Worm (Caenorhabditis elegans) whole organism, L4 larva: ENCODE measurements around the gene Y79H2A.2.

ENCODE experiments used
- F44E2.7 ChIP-seq: fragments of 200-800 bp; sonication (Bioruptor generic); IDR thresholded peaks from 2 replicates; pipeline ENCODE4 v2.1.2; 2022; ENCODE audit warnings: missing genetic modification characterization, missing compliant biosample characterization
- Y48G9A.11 ChIP-seq: fragments of 200-800 bp; sonication (Bioruptor generic); IDR thresholded peaks from 2 replicates; pipeline ENCODE4 v1.3.6; 2022; ENCODE audit warnings: missing genetic modification reagents, missing genetic modification characterization, missing compliant biosample characterization
- Y75B8A.6 ChIP-seq: fragments of 200-800 bp; sonication (Bioruptor generic); IDR thresholded peaks from 2 replicates; pipeline ENCODE4 v1.3.6; 2022; ENCODE audit warnings: missing genetic modification reagents, missing genetic modification characterization, missing compliant biosample characterization
- ZK337.2 ChIP-seq: fragments of 200-800 bp; sonication (Bioruptor generic); IDR thresholded peaks from 2 replicates; pipeline ENCODE4 v1.3.6; 2022; ENCODE audit warnings: missing genetic modification reagents, missing genetic modification characterization, missing compliant biosample characterization
- aha-1 ChIP-seq: fragments of 150-350 bp; peaks from one replicate; lab custom pipeline; 2014; ENCODE audit warnings: missing biosample characterization, missing genetic modification characterization
- aly-2 ChIP-seq: sonication (generic microtip); optimal IDR thresholded peaks from 2 replicates; lab custom pipeline; 2018; ENCODE audit warnings: missing biosample characterization, missing genetic modification characterization
- ceh-32 ChIP-seq: sonication (generic microtip); optimal IDR thresholded peaks from 2 replicates; lab custom pipeline; 2016; ENCODE audit warnings: mild to moderate bottlenecking, missing genetic modification characterization, missing compliant biosample characterization; ENCODE audit not compliant: poor library complexity
- ctbp-1 ChIP-seq: fragments of 200-800 bp; sonication (Bioruptor generic); IDR thresholded peaks from 2 replicates; pipeline ENCODE4 v1.3.6; 2022; ENCODE audit warnings: missing genetic modification reagents, missing genetic modification characterization, missing compliant biosample characterization
- daf-16 ChIP-seq, 3 experiments: sonication (generic microtip); optimal IDR thresholded peaks; 2 replicates each; lab custom pipeline; 2016 to 2017; ENCODE audit warnings: missing genetic modification characterization in 3 of 3, missing genetic modification reagents in 3 of 3, mild to moderate bottlenecking in 2 of 3, missing compliant biosample characterization in 2 of 3, missing biosample characterization in 1 of 3, moderate library complexity in 1 of 3
- daf-8 ChIP-seq: fragments of 200-800 bp; sonication (Bioruptor generic); IDR thresholded peaks from 2 replicates; pipeline ENCODE4 v1.3.6; 2022; ENCODE audit warnings: missing genetic modification characterization, missing compliant biosample characterization
- dmd-6 ChIP-seq: fragments of 200-800 bp; sonication (Bioruptor generic); IDR thresholded peaks from 2 replicates; pipeline ENCODE4 v1.3.6; 2022; ENCODE audit warnings: missing genetic modification reagents, missing genetic modification characterization, missing compliant biosample characterization
- dpl-1 ChIP-seq: fragments of 150-350 bp; optimal IDR thresholded peaks from 2 replicates; lab custom pipeline; 2014; ENCODE audit warnings: missing biosample characterization, missing genetic modification reagents, missing genetic modification characterization
- duxl-1 ChIP-seq: sonication (generic microtip); optimal IDR thresholded peaks from 2 replicates; lab custom pipeline; 2016; ENCODE audit warnings: mild to moderate bottlenecking, missing genetic modification characterization, moderate library complexity, missing compliant biosample characterization; ENCODE audit not compliant: poor library complexity
- fos-1 ChIP-seq: fragments of 150-350 bp; optimal IDR thresholded peaks from 2 replicates; lab custom pipeline; 2014; ENCODE audit warnings: missing biosample characterization, missing genetic modification characterization
- lin-38 ChIP-seq: fragments of 200-800 bp; sonication (Bioruptor generic); IDR thresholded peaks from 2 replicates; pipeline ENCODE4 v1.3.6; 2022; ENCODE audit warnings: missing genetic modification reagents, missing genetic modification characterization, missing compliant biosample characterization
- lir-3 ChIP-seq: sonication (generic microtip); optimal IDR thresholded peaks from 2 replicates; lab custom pipeline; 2016; ENCODE audit warnings: mild to moderate bottlenecking, missing genetic modification characterization, missing compliant biosample characterization
- madf-5 ChIP-seq, 2 experiments: fragments of 200-800 bp; sonication (Bioruptor generic); IDR thresholded peaks; 2 replicates each; pipeline ENCODE4 v1.3.6; 2022; ENCODE audit warnings: missing compliant biosample characterization in 2 of 2, missing genetic modification characterization in 2 of 2
- madf-9 ChIP-seq: fragments of 200-800 bp; sonication (Bioruptor generic); conservative IDR thresholded peaks from 2 replicates; pipeline ENCODE4 v1.3.6; 2022; ENCODE audit warnings: missing genetic modification reagents, missing genetic modification characterization, missing compliant biosample characterization
- mep-1 ChIP-seq: fragments of 150-350 bp; sonication (generic microtip); optimal IDR thresholded peaks from 3 replicates; lab custom pipeline; 2014; ENCODE audit warnings: missing biosample characterization, missing genetic modification characterization
- mxl-3 ChIP-seq: fragments of 200-800 bp; sonication (Bioruptor generic); optimal IDR thresholded peaks from 2 replicates; lab custom pipeline; 2018; ENCODE audit warnings: mild to moderate bottlenecking, missing genetic modification characterization, missing compliant biosample characterization
- nhr-10 ChIP-seq: fragments of 150-350 bp; optimal IDR thresholded peaks from 2 replicates; lab custom pipeline; 2014; ENCODE audit warnings: missing biosample characterization, missing genetic modification characterization
- nhr-102 ChIP-seq: sonication (generic microtip); optimal IDR thresholded peaks from 2 replicates; lab custom pipeline; 2016; ENCODE audit warnings: mild to moderate bottlenecking, missing genetic modification characterization, moderate library complexity, missing compliant biosample characterization
- nhr-111 ChIP-seq: fragments of 200-800 bp; sonication (Bioruptor generic); optimal IDR thresholded peaks from 2 replicates; lab custom pipeline; 2018; ENCODE audit warnings: mild to moderate bottlenecking, missing genetic modification characterization, missing compliant biosample characterization
- nhr-237 ChIP-seq: sonication (generic microtip); optimal IDR thresholded peaks from 2 replicates; lab custom pipeline; 2017; ENCODE audit warnings: missing biosample characterization, missing genetic modification characterization
- nhr-28 ChIP-seq: fragments of 150-350 bp; optimal IDR thresholded peaks from 2 replicates; lab custom pipeline; 2014; ENCODE audit warnings: missing biosample characterization, missing genetic modification characterization
- nhr-42 ChIP-seq: fragments of 200-800 bp; sonication (Bioruptor generic); IDR thresholded peaks from 2 replicates; pipeline ENCODE4 v1.3.6; 2022; ENCODE audit warnings: missing genetic modification characterization, missing compliant biosample characterization
- nhr-48 ChIP-seq: sonication (generic microtip); optimal IDR thresholded peaks from 2 replicates; lab custom pipeline; 2016; ENCODE audit warnings: mild to moderate bottlenecking, missing genetic modification characterization, missing compliant biosample characterization
- pha-4 ChIP-seq, 2 experiments: fragments of 150-350 bp in 1 of 2; fragments of 200-800 bp in 1 of 2; sonication (Bioruptor generic) in 1 of 2; IDR thresholded peaks in 1 of 2; optimal IDR thresholded peaks in 1 of 2; 2 replicates each; pipeline versions ENCODE4 v1.3.6 to Lab custom; 2014 to 2022; ENCODE audit warnings: missing genetic modification characterization in 2 of 2, missing genetic modification reagents in 2 of 2, missing biosample characterization in 1 of 2, missing compliant biosample characterization in 1 of 2
- php-3 ChIP-seq: fragments of 200-800 bp; sonication (Bioruptor generic); IDR thresholded peaks from 2 replicates; pipeline ENCODE4 v1.3.6; 2022; ENCODE audit warnings: missing genetic modification reagents, missing genetic modification characterization, missing compliant biosample characterization
- pqm-1 ChIP-seq: sonication (generic microtip); optimal IDR thresholded peaks from 2 replicates; lab custom pipeline; 2017; ENCODE audit warnings: missing biosample characterization, missing genetic modification characterization
- set-16 ChIP-seq: fragments of 200-800 bp; sonication (Bioruptor generic); IDR thresholded peaks from 2 replicates; pipeline ENCODE4 v1.3.6; 2022; ENCODE audit warnings: missing genetic modification reagents, missing genetic modification characterization, missing compliant biosample characterization
- spr-1 ChIP-seq: sonication (generic microtip); optimal IDR thresholded peaks from 2 replicates; lab custom pipeline; 2016; ENCODE audit warnings: mild to moderate bottlenecking, missing genetic modification characterization, missing compliant biosample characterization
- tag-97 ChIP-seq: fragments of 200-800 bp; sonication (Bioruptor generic); IDR thresholded peaks from 2 replicates; pipeline ENCODE4 v1.3.6; 2022; ENCODE audit warnings: missing genetic modification characterization, missing compliant biosample characterization
- tra-1 ChIP-seq: fragments of 200-800 bp; sonication (Bioruptor generic); IDR thresholded peaks from 2 replicates; pipeline ENCODE4 v1.3.6; 2022; ENCODE audit warnings: missing genetic modification reagents, missing genetic modification characterization, missing compliant biosample characterization
- unc-62 ChIP-seq, 3 experiments: fragments of 150-350 bp in 1 of 3; sonication (generic microtip); optimal IDR thresholded peaks in 2 of 3; peaks in 1 of 3; 1 replicate in 1 of 3; 2 replicates in 2 of 3; lab custom pipeline; 2014 to 2017; ENCODE audit warnings: missing biosample characterization in 3 of 3, missing genetic modification characterization in 3 of 3, missing genetic modification reagents in 3 of 3, missing genotype in 1 of 3
- vab-7 ChIP-seq: fragments of 200-800 bp; sonication (Bioruptor generic); IDR thresholded peaks from 2 replicates; pipeline ENCODE4 v1.3.6; 2022; ENCODE audit warnings: missing genetic modification reagents, missing genetic modification characterization, missing compliant biosample characterization

The Y79H2A.2 gene

DNA sequence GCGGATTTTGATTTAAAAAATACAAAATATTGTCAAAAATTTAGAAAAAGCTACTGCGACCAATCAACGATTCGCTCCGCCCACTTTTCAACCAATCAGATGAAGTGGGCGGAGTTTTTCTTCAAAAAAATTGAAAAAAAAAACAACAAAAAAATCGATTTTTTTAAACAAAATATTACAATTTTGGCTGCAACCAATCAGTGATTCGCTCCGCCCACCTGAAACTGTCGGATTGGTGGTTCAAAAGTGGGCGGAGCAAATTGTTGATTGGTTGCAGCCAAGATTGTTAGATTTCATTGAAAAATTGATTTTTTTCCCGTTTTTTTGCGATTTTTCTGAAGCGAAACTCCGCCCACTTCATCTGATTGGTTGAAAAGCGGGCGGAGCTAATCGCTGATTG, 2.7 kb upstream of the Y79H2A.2 start (continued):
- no peak for TF ChIP-seq nhr-42 (GFP tag; lab: Robert Waterston, UW)
- no peak for TF ChIP-seq spr-1 (tag; lab: Kevin White, UChicago)

DNA sequence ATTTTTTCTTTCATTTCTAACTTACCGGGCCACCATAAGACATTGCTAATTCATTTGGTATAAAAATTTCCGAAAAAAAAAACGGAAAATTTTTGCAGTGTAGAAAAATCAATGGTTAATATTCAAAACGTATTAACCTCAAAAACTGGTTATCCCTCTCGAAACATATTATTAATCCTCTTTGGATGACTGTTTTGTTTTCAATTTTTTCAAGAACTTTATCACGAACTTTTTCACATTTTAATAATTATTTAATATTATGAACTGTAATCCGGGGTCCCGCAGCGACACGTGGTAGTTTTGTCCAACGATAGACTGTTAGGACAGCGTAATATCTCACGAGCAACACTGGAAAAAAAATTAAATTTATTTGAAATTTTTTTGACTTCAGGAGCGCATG, 1.8 kb downstream of the Y79H2A.2 start, which contains the start of gene Y79H2A.12:
TSS of gene Y79H2A.12 (minus strand) at position 101 of the 400 bp plus-strand sequence.
- TF ChIP-seq nhr-10 (tag; lab: Kevin White, UChicago) (no peak), aly-2 (tag; lab: Kevin White, UChicago) (no peak), nhr-48 (tag; lab: Kevin White, UChicago) (no peak), dmd-6 (no peak), vab-7 (no peak), lin-38 (GFP tag; lab: Robert Waterston, UW) (no peak)

ce11 chrIII:12022281-12022680, 8.3 kb downstream of the Y79H2A.2 start:
- TF ChIP-seq lin-38 (GFP tag; lab: Robert Waterston, UW) (no peak), aha-1 (peak; percentile 77), set-16 (GFP tag; lab: Robert Waterston, UW) (peak; percentile 51; the same call in 1 of the 2 replicates)

ce11 chrIII:12020074-12020602, 10.4 kb downstream of the Y79H2A.2 start, which contains the start of gene brp-1:
Gene brp-1, plus strand, starts transcription at chrIII:12020552.
- TF ChIP-seq fos-1 (no peak), php-3 (GFP tag; lab: Robert Waterston, UW) (no peak), dmd-6 (0 out of 2 replicates have a peak, but pooled peaks have one; percentile 19), daf-16 (GFP tag; optimal IDR thresholded peaks at IDR 0.05; lab: Kevin White, UChicago) (no peak), daf-16 (tag; optimal IDR thresholded peaks at IDR 0.05; lab: Kevin White, UChicago) (no peak), lir-3 (tag; lab: Kevin White, UChicago) (no peak), F44E2.7 (GFP tag; lab: Robert Waterston, UW) (no peak), nhr-237 (tag; lab: Kevin White, UChicago) (no peak), dpl-1 (GFP tag; lab: Kevin White, UChicago) (no peak), ctbp-1 (GFP tag; lab: Robert Waterston, UW) (no peak), madf-5 (GFP tag; IDR thresholded peaks at IDR 0.05; lab: Robert Waterston, UW) (no peak), madf-9 (peak; percentile 3; the same call in 1 of the 2 replicates), tag-97 (no peak), unc-62 (GFP tag; optimal IDR thresholded peaks at IDR 0.05 in 1 of 2; lab: Kevin White, UChicago) (peak in 1 of 2 experiments; percentile 70), unc-62 (tag; optimal IDR thresholded peaks at IDR 0.05; lab: Kevin White, UChicago) (no peak), nhr-111 (no peak), mep-1 (tag; lab: Kevin White, UChicago) (no peak), Y75B8A.6 (GFP tag; lab: Robert Waterston, UW) (no peak), duxl-1 (tag; lab: Kevin White, UChicago) (no peak), daf-8 (GFP tag; lab: Robert Waterston, UW) (no peak), aha-1 (peak; percentile 18), ZK337.2 (GFP tag; lab: Robert Waterston, UW) (no peak), nhr-28 (tag; lab: Kevin White, UChicago) (peak; percentile 8), pha-4 (GFP tag; IDR thresholded peaks at IDR 0.05; lab: Robert Waterston, UW) (no peak), pha-4 (tag; optimal IDR thresholded peaks at IDR 0.05; lab: Kevin White, UChicago) (no peak), pqm-1 (tag; lab: Kevin White, UChicago) (no peak), Y48G9A.11 (GFP tag; lab: Robert Waterston, UW) (no peak), mxl-3 (GFP tag; lab: Kevin White, UChicago) (no peak), tra-1 (GFP tag; lab: Robert Waterston, UW) (no peak), nhr-102 (tag; lab: Kevin White, UChicago) (no peak), ceh-32 (tag; lab: Kevin White, UChicago) (no peak)
